Fruit fly (Drosophila melanogaster): Measurements from ENCODE around the gene Bdbt.
A peak's percentile ranks its signal among the peaks of the same experiment; 100 is the strongest.

Bdbt gene

dm6 chr3R:21111046-21111480 is 7.6 kb downstream of the Bdbt start, which contains the start of gene Rab11 (continued):
- TF ChIP-seq onecut (GFP tag; IDR thresholded peaks at IDR 0.05) = no peak; the same call in none of the 2 replicates
- TF ChIP-seq cato (GFP tag; optimal IDR thresholded peaks at IDR 0.05; ENCODE audit: borderline replicate concordance) = no peak
- TF ChIP-seq lola (GFP tag; optimal IDR thresholded peaks at IDR 0.05) = peak in 1 of 3 experiments; percentile 56
- no peak for TF ChIP-seq wek (GFP tag; optimal IDR thresholded peaks at IDR 0.05)
- TF ChIP-seq CG3281 (GFP tag; optimal IDR thresholded peaks at IDR 0.05) = no peak
- TF ChIP-seq yki (optimal IDR thresholded peaks at IDR 0.05) = no peak
- TF ChIP-seq Hr78 (GFP tag; optimal IDR thresholded peaks at IDR 0.05) = no peak
- TF ChIP-seq chn (GFP tag; optimal IDR thresholded peaks at IDR 0.05) = peak; percentile 4
- TF ChIP-seq gce (GFP tag; IDR thresholded peaks at IDR 0.05) = no peak
- no peak for TF ChIP-seq pita (GFP tag; optimal IDR thresholded peaks at IDR 0.05)
- TF ChIP-seq jigr1 (GFP tag; IDR thresholded peaks at IDR 0.05) = peak; percentile 5; the same call in 1 of the 3 replicates
- TF ChIP-seq HmgD (GFP tag; optimal IDR thresholded peaks at IDR 0.05) = no peak
- peak; percentile 55 for TF ChIP-seq CG4328 (GFP tag; optimal IDR thresholded peaks at IDR 0.05)
- peak; percentile 64 for TF ChIP-seq CG9727 (GFP tag; optimal IDR thresholded peaks at IDR 0.05)
- no peak for TF ChIP-seq oc (tag; optimal IDR thresholded peaks at IDR 0.05)
- TF ChIP-seq ind (GFP tag; optimal IDR thresholded peaks at IDR 0.05) = peak; percentile 53
- no peak for TF ChIP-seq cad (GFP tag; optimal IDR thresholded peaks at IDR 0.05)
- TF ChIP-seq nom (GFP tag; optimal IDR thresholded peaks at IDR 0.05) = no peak
- peak; percentile 56; the same call in 1 of the 2 replicates for TF ChIP-seq CG9215 (GFP tag; IDR thresholded peaks at IDR 0.05)
- no peak for TF ChIP-seq ttk (GFP tag; IDR thresholded peaks at IDR 0.05)
- TF ChIP-seq Dbx (GFP tag; IDR thresholded peaks at IDR 0.05) = peak; percentile 57; the same call in 2 of the 3 replicates
- TF ChIP-seq NfI (GFP tag; optimal IDR thresholded peaks at IDR 0.05) = peak; percentile 47
- no peak for TF ChIP-seq Gsc (GFP tag; IDR thresholded peaks at IDR 0.05)
- TF ChIP-seq Poxn (GFP tag; IDR thresholded peaks at IDR 0.05) = no peak
- TF ChIP-seq lilli (GFP tag; optimal IDR thresholded peaks at IDR 0.05) = peak; percentile 59
- peak; percentile 2 for TF ChIP-seq CG10462 (GFP tag; optimal IDR thresholded peaks at IDR 0.05)
- TF ChIP-seq E2f2 (GFP tag; IDR thresholded peaks at IDR 0.05) = peak; percentile 64
- no peak for TF ChIP-seq gcm2 (GFP tag; optimal IDR thresholded peaks at IDR 0.05)
- TF ChIP-seq CG3407 (GFP tag; optimal IDR thresholded peaks at IDR 0.05) = no peak
- TF ChIP-seq CG9437 (GFP tag; optimal IDR thresholded peaks at IDR 0.05) = peak; percentile 96
- TF ChIP-seq gcm (GFP tag; optimal IDR thresholded peaks at IDR 0.05) = peak; percentile 14
- no peak for TF ChIP-seq HmgZ (tag; optimal IDR thresholded peaks at IDR 0.05)
- peak; percentile 17; the same call in 1 of the 2 replicates for TF ChIP-seq ato (GFP tag; IDR thresholded peaks at IDR 0.05; ENCODE audit: partially characterized antibody)
- no peak for TF ChIP-seq CG3726 (GFP tag; IDR thresholded peaks at IDR 0.05)
- peak; percentile 99 for TF ChIP-seq CG12155 (GFP tag; optimal IDR thresholded peaks at IDR 0.05)
- TF ChIP-seq Optix (GFP tag; IDR thresholded peaks at IDR 0.05) = no peak
- TF ChIP-seq kay (GFP tag; optimal IDR thresholded peaks at IDR 0.05) = peak; percentile 66
- peak; percentile 41 for TF ChIP-seq Blimp-1 (GFP tag; optimal IDR thresholded peaks at IDR 0.05)
- TF ChIP-seq Pdp1 (GFP tag; optimal IDR thresholded peaks at IDR 0.05) = peak; percentile 36 to 44
- no peak for TF ChIP-seq CG2202 (tag; optimal IDR thresholded peaks at IDR 0.05)
- TF ChIP-seq en (GFP tag; optimal IDR thresholded peaks at IDR 0.05) = no peak
- TF ChIP-seq CG8281 (tag; optimal IDR thresholded peaks at IDR 0.05) = no peak
- peak; percentile 68 for TF ChIP-seq CG8290 (GFP tag; optimal IDR thresholded peaks at IDR 0.05)
- TF ChIP-seq CG8290 (tag; optimal IDR thresholded peaks at IDR 0.05) = peak; percentile 24 to 68
- peak; percentile 89 for TF ChIP-seq CG13287 (GFP tag; IDR thresholded peaks at IDR 0.05; ENCODE audit: partially characterized antibody)
- peak; percentile 22 for TF ChIP-seq CG13296 (GFP tag; optimal IDR thresholded peaks at IDR 0.05)
- TF ChIP-seq CG14860 (GFP tag; IDR thresholded peaks at IDR 0.05; ENCODE audit: partially characterized antibody) = peak; percentile 86
- TF ChIP-seq sim (GFP tag; IDR thresholded peaks at IDR 0.05) = no peak
- peak; percentile 66 for TF ChIP-seq CG13775 (GFP tag; optimal IDR thresholded peaks at IDR 0.05)
- TF ChIP-seq Scr (GFP tag; IDR thresholded peaks at IDR 0.05; ENCODE audit: partially characterized antibody) = peak; percentile 94
- peak; percentile 79 for TF ChIP-seq nerfin-2 (GFP tag; IDR thresholded peaks at IDR 0.05; ENCODE audit: partially characterized antibody)
